Worm (Caenorhabditis elegans) whole organism, young adult: ENCODE results near the gene fbxa-215.

Experiments used
- hmg-1.2 ChIP-seq: fragments of 200-800 bp; sonication (Bioruptor generic); IDR thresholded peaks from 2 replicates; pipeline ENCODE4 v1.3.6; 2022; ENCODE audit warnings: missing genetic modification reagents, missing genetic modification characterization, missing compliant biosample characterization
- mel-28 ChIP-seq: sonication (generic microtip); optimal IDR thresholded peaks from 2 replicates; lab custom pipeline; 2016; ENCODE audit warnings: borderline replicate concordance, mild to moderate bottlenecking, missing genetic modification characterization, missing compliant biosample characterization

ce11 chrIV:13623533-13623932, 43.2 kb downstream of the fbxa-215 start, which contains the start of gene C08F11.1:
- no peak for TF ChIP-seq mel-28 (tag; lab: Kevin White, UChicago)
- TF ChIP-seq hmg-1.2: no peak
